Fruit fly (Drosophila melanogaster) whole organism, embryonic: Measurements from ENCODE around the gene CG4101.

ENCODE experiments used
- Antp ChIP-seq: fragments of 200-800 bp; sonication (Bioruptor generic); optimal IDR thresholded peaks from 3 replicates; lab custom pipeline; 2016; ENCODE audit warnings: missing biosample characterization, missing genetic modification characterization
- BEAF-32 ChIP-seq: fragments of 200-800 bp; sonication (Bioruptor generic); optimal IDR thresholded peaks from 3 replicates; lab custom pipeline; 2017; ENCODE audit warnings: missing biosample characterization, missing genetic modification characterization, mild to moderate bottlenecking, moderate library complexity, missing genetic modification reagents
- Bgb ChIP-seq: fragments of 200-800 bp; sonication (Bioruptor generic); IDR thresholded peaks from 2 replicates; pipeline ENCODE4 v1.3.6; 2022; ENCODE audit warnings: missing biosample characterization, missing genetic modification characterization; ENCODE audit not compliant: partially characterized antibody
- Blimp-1 ChIP-seq: fragments of 200-800 bp; sonication (Bioruptor generic); optimal IDR thresholded peaks from 3 replicates; lab custom pipeline; 2018; ENCODE audit warnings: missing biosample characterization, missing genetic modification characterization, mild to moderate bottlenecking, moderate library complexity, missing genetic modification reagents
- CG10431 ChIP-seq: fragments of 200-800 bp; sonication (Bioruptor generic); optimal IDR thresholded peaks from 3 replicates; lab custom pipeline; 2018; ENCODE audit warnings: missing biosample characterization, mild to moderate bottlenecking, missing genetic modification characterization
- CG12155 ChIP-seq: fragments of 200-800 bp; sonication (Bioruptor generic); optimal IDR thresholded peaks from 3 replicates; lab custom pipeline; 2016; ENCODE audit warnings: missing biosample characterization, missing genetic modification characterization
- CG13296 ChIP-seq: fragments of 200-800 bp; sonication (Bioruptor generic); optimal IDR thresholded peaks from 3 replicates; lab custom pipeline; 2018; ENCODE audit warnings: missing biosample characterization, mild to moderate bottlenecking, missing genetic modification characterization
- CG13424 ChIP-seq: fragments of 200-800 bp; sonication (Bioruptor generic); optimal IDR thresholded peaks from 2 replicates; lab custom pipeline; 2019; ENCODE audit warnings: missing biosample characterization, mild to moderate bottlenecking, missing genetic modification characterization, moderate library complexity
- CG13894 ChIP-seq: fragments of 200-800 bp; sonication (Bioruptor generic); optimal IDR thresholded peaks from 3 replicates; lab custom pipeline; 2018; ENCODE audit warnings: missing biosample characterization, mild to moderate bottlenecking, missing genetic modification characterization, moderate library complexity
- CG14710 ChIP-seq: fragments of 200-800 bp; sonication (Bioruptor generic); optimal IDR thresholded peaks from 3 replicates; lab custom pipeline; 2019; ENCODE audit warnings: missing biosample characterization, mild to moderate bottlenecking, missing genetic modification characterization, moderate library complexity
- CG1603 ChIP-seq: fragments of 200-800 bp; sonication (Bioruptor generic); optimal IDR thresholded peaks from 2 replicates; lab custom pipeline; 2019; ENCODE audit warnings: missing biosample characterization, mild to moderate bottlenecking, missing genetic modification characterization, moderate library complexity
- CG16813 ChIP-seq: fragments of 200-800 bp; sonication (Bioruptor generic); IDR thresholded peaks from 3 replicates; pipeline ENCODE4 v1.3.6; 2022; ENCODE audit warnings: missing biosample characterization, missing genetic modification characterization; ENCODE audit not compliant: partially characterized antibody
- CG17359 ChIP-seq: fragments of 200-800 bp; sonication (Bioruptor generic); optimal IDR thresholded peaks from 3 replicates; lab custom pipeline; 2018; ENCODE audit warnings: missing biosample characterization, mild to moderate bottlenecking, missing genetic modification characterization, moderate library complexity
- CG17829 ChIP-seq: fragments of 200-800 bp; optimal IDR thresholded peaks from 2 replicates; lab custom pipeline; 2019; ENCODE audit warnings: missing biosample characterization, mild to moderate bottlenecking, missing genetic modification characterization, moderate library complexity
- CG17912 ChIP-seq: fragments of 200-800 bp; sonication (Bioruptor generic); optimal IDR thresholded peaks from 2 replicates; lab custom pipeline; 2018; ENCODE audit warnings: missing biosample characterization, mild to moderate bottlenecking, missing genetic modification characterization
- CG18599 ChIP-seq: fragments of 200-800 bp; sonication (Bioruptor generic); optimal IDR thresholded peaks from 3 replicates; lab custom pipeline; 2017; ENCODE audit warnings: missing biosample characterization, missing genetic modification characterization, mild to moderate bottlenecking, moderate library complexity, missing genetic modification reagents
- CG18764 ChIP-seq: fragments of 200-800 bp; sonication (Bioruptor generic); optimal IDR thresholded peaks from 3 replicates; lab custom pipeline; 2016; ENCODE audit warnings: missing biosample characterization, missing genetic modification characterization
- CG2129 ChIP-seq: fragments of 200-800 bp; sonication (Bioruptor generic); IDR thresholded peaks from 2 replicates; pipeline ENCODE4 v1.3.6; 2022; ENCODE audit warnings: missing biosample characterization, missing genetic modification characterization; ENCODE audit not compliant: partially characterized antibody
- CG31441 ChIP-seq: fragments of 200-800 bp; sonication (Bioruptor generic); IDR thresholded peaks from 2 replicates; pipeline ENCODE4 v1.3.6; 2022; ENCODE audit warnings: missing biosample characterization, missing genetic modification characterization
- CG32772 ChIP-seq: fragments of 200-800 bp; sonication (Bioruptor generic); IDR thresholded peaks from 2 replicates; pipeline ENCODE4 v1.3.6; 2022; ENCODE audit warnings: missing biosample characterization, missing genetic modification characterization
- CG34224 ChIP-seq: fragments of 200-800 bp; sonication (Bioruptor generic); IDR thresholded peaks from 3 replicates; pipeline ENCODE4 v1.3.6; 2022; ENCODE audit warnings: missing biosample characterization, missing genetic modification characterization; ENCODE audit not compliant: partially characterized antibody
- CG3995 ChIP-seq: fragments of 200-800 bp; sonication (Bioruptor generic); optimal IDR thresholded peaks from 3 replicates; lab custom pipeline; 2016; ENCODE audit warnings: missing biosample characterization, missing genetic modification characterization
- CG7839 ChIP-seq: fragments of 200-800 bp; sonication (Bioruptor generic); optimal IDR thresholded peaks from 3 replicates; lab custom pipeline; 2018; ENCODE audit warnings: missing biosample characterization, mild to moderate bottlenecking, missing genetic modification characterization, moderate library complexity
- Fer3 ChIP-seq: fragments of 200-800 bp; sonication (Bioruptor generic); optimal IDR thresholded peaks from 2 replicates; lab custom pipeline; 2018; ENCODE audit warnings: missing biosample characterization, mild to moderate bottlenecking, missing genetic modification characterization, moderate library complexity
- Med ChIP-seq: fragments of 200-800 bp; sonication (Bioruptor generic); peaks from one replicate; lab custom pipeline; 2016; ENCODE audit warnings: missing biosample characterization, missing genetic modification characterization, mild to moderate bottlenecking, inconsistent platforms, moderate library complexity
- Meics ChIP-seq: fragments of 200-800 bp; sonication (Bioruptor generic); optimal IDR thresholded peaks from 2 replicates; lab custom pipeline; 2017; ENCODE audit warnings: missing biosample characterization, mild to moderate bottlenecking, missing genetic modification characterization
- Myb ChIP-seq: fragments of 200-800 bp; sonication (Bioruptor generic); optimal IDR thresholded peaks from 2 replicates; lab custom pipeline; 2016; ENCODE audit warnings: missing biosample characterization, missing genetic modification characterization
- NC2α ChIP-seq: fragments of 200-800 bp; sonication (Bioruptor generic); optimal IDR thresholded peaks from 2 replicates; lab custom pipeline; 2016; ENCODE audit warnings: missing biosample characterization, missing genetic modification characterization
- Optix ChIP-seq: fragments of 200-800 bp; sonication (Bioruptor generic); IDR thresholded peaks from 3 replicates; pipeline ENCODE4 v1.3.6; 2022; ENCODE audit warnings: missing biosample characterization, missing genetic modification characterization
- PHDP ChIP-seq: fragments of 200-800 bp; sonication (Bioruptor generic); optimal IDR thresholded peaks from 3 replicates; lab custom pipeline; 2018; ENCODE audit warnings: missing biosample characterization, mild to moderate bottlenecking, missing genetic modification characterization, moderate library complexity
- Sry-δ ChIP-seq: fragments of 200-800 bp; sonication (Bioruptor generic); optimal IDR thresholded peaks from 2 replicates; lab custom pipeline; 2016; ENCODE audit warnings: missing biosample characterization, missing genetic modification characterization
- YL-1 ChIP-seq: fragments of 200-800 bp; sonication (Bioruptor generic); optimal IDR thresholded peaks from 3 replicates; lab custom pipeline; 2017; ENCODE audit warnings: missing biosample characterization, mild to moderate bottlenecking, missing genetic modification characterization
- al ChIP-seq: fragments of 200-800 bp; sonication (Bioruptor generic); IDR thresholded peaks from 2 replicates; pipeline ENCODE4 v1.3.6; 2022; ENCODE audit warnings: missing biosample characterization, missing genetic modification characterization
- ase ChIP-seq: fragments of 200-800 bp; sonication (Bioruptor generic); IDR thresholded peaks from 3 replicates; pipeline ENCODE4 v1.3.6; 2022; ENCODE audit warnings: missing biosample characterization, missing genetic modification characterization
- az2 ChIP-seq: fragments of 200-800 bp; sonication (Bioruptor generic); optimal IDR thresholded peaks from 3 replicates; lab custom pipeline; 2016; ENCODE audit warnings: missing biosample characterization, missing genetic modification characterization
- chn ChIP-seq: fragments of 200-800 bp; sonication (Bioruptor generic); optimal IDR thresholded peaks from 2 replicates; lab custom pipeline; 2016; ENCODE audit warnings: missing biosample characterization, missing genetic modification characterization
- ci ChIP-seq: fragments of 200-800 bp; sonication (Bioruptor generic); IDR thresholded peaks from 3 replicates; pipeline ENCODE4 v1.3.6; 2022; ENCODE audit warnings: missing biosample characterization, missing genetic modification characterization
- dati ChIP-seq: fragments of 200-800 bp; sonication (Bioruptor generic); IDR thresholded peaks from 2 replicates; pipeline ENCODE4 v1.3.6; 2022; ENCODE audit warnings: missing biosample characterization, missing genetic modification characterization
- dimm ChIP-seq: fragments of 200-800 bp; sonication (Bioruptor generic); IDR thresholded peaks from 2 replicates; pipeline ENCODE4 v1.3.6; 2022; ENCODE audit warnings: missing biosample characterization, missing genetic modification characterization
- dmrt11E ChIP-seq: fragments of 200-800 bp; sonication (Bioruptor generic); optimal IDR thresholded peaks from 3 replicates; lab custom pipeline; 2018; ENCODE audit warnings: missing biosample characterization, mild to moderate bottlenecking, missing genetic modification characterization, moderate library complexity
- ems ChIP-seq: fragments of 200-800 bp; sonication (Bioruptor generic); optimal IDR thresholded peaks from 3 replicates; lab custom pipeline; 2016; ENCODE audit warnings: missing biosample characterization, missing genetic modification characterization
- gro ChIP-seq: fragments of 200-800 bp; sonication (Bioruptor generic); optimal IDR thresholded peaks from 2 replicates; lab custom pipeline; 2016; ENCODE audit warnings: missing biosample characterization, missing genetic modification characterization
- hth ChIP-seq: fragments of >200 bp; optimal IDR thresholded peaks from 2 replicates; lab custom pipeline; 2017; ENCODE audit warnings: inconsistent platforms
- lilli ChIP-seq: fragments of 200-800 bp; sonication (Bioruptor generic); optimal IDR thresholded peaks from 3 replicates; lab custom pipeline; 2016; ENCODE audit warnings: missing biosample characterization, missing genetic modification characterization
- schlank ChIP-seq: fragments of 200-800 bp; sonication (Bioruptor generic); optimal IDR thresholded peaks from 2 replicates; lab custom pipeline; 2018; ENCODE audit warnings: missing biosample characterization, mild to moderate bottlenecking, missing genetic modification characterization
- scrt ChIP-seq: fragments of 200-800 bp; sonication (Bioruptor generic); optimal IDR thresholded peaks from 2 replicates; lab custom pipeline; 2018; ENCODE audit warnings: missing biosample characterization, mild to moderate bottlenecking, missing genetic modification characterization, moderate library complexity
- sd ChIP-seq: fragments of 200-800 bp; sonication (Bioruptor generic); optimal IDR thresholded peaks from 3 replicates; lab custom pipeline; 2018; ENCODE audit warnings: missing biosample characterization, mild to moderate bottlenecking, missing genetic modification characterization, moderate library complexity
- sens ChIP-seq: fragments of 200-800 bp; sonication (Bioruptor generic); peaks from one replicate; lab custom pipeline; 2016; ENCODE audit warnings: missing biosample characterization, missing genetic modification characterization
- sqz ChIP-seq: fragments of 200-800 bp; sonication (Bioruptor generic); optimal IDR thresholded peaks from 3 replicates; lab custom pipeline; 2018; ENCODE audit warnings: missing biosample characterization, mild to moderate bottlenecking, missing genetic modification characterization
- sr ChIP-seq: fragments of 200-800 bp; sonication (Bioruptor generic); IDR thresholded peaks from 3 replicates; pipeline ENCODE4 v1.3.6; 2022; ENCODE audit warnings: missing biosample characterization, missing genetic modification characterization

Gene CG4101

DNA sequence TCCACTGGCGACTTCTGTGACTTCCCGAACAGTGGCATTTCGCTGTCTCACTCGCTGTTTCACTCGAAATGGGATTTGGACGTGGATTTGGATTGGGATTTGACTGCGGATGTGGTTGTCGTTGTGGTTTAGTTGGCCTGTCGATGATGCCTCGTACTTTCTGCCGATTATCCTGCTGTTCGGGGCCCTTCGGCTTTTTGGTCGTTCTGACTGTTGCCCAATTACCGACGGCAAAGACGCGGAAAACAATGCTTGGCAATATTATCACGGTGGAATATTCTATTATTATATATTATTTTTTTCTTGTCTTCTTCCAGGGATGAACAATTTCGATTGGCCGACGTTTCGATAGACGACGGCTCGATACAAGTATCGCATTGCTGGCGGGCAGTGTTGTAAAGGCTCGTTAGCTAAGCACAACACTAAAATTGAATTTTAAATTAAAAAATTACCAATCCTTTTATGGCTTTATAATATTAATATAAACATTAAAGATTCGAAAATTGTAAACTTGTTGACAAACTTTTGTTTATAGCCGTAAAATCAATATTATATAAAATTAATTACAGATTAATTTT, 2.9 kb downstream of the CG4101 start, which contains the start of gene Mo25 (continued):
- TF ChIP-seq CG32772 (GFP tag; lab: Robert Waterston, UW): peak; percentile 70
- peak; percentile 44 for TF ChIP-seq CG13296 (GFP tag; lab: Kevin White, UChicago)
- peak; percentile 13 for TF ChIP-seq CG3995 (GFP tag; lab: Kevin White, UChicago)
- TF ChIP-seq CG13424 (tag; lab: Kevin White, UChicago): peak; percentile 29
- peak; percentile 35 for TF ChIP-seq PHDP
- TF ChIP-seq Bgb: peak; percentile 83
- no peak for TF ChIP-seq sd (tag; lab: Kevin White, UChicago)
- peak; percentile 20 for TF ChIP-seq CG18764 (GFP tag; lab: Kevin White, UChicago)
- no peak for TF ChIP-seq Antp (GFP tag; lab: Kevin White, UChicago)
- TF ChIP-seq sqz: peak; percentile 82
- TF ChIP-seq dati (GFP tag; lab: Robert Waterston, UW): no peak
- peak; percentile 2 for TF ChIP-seq sens (GFP tag; lab: Kevin White, UChicago)
- peak; percentile 14 for TF ChIP-seq scrt (GFP tag; lab: Kevin White, UChicago)
- TF ChIP-seq CG17912 (GFP tag; lab: Kevin White, UChicago): peak; percentile 36
- peak; percentile 14 for TF ChIP-seq dmrt11E
- no peak for TF ChIP-seq hth
- TF ChIP-seq NC2α (GFP tag; lab: Kevin White, UChicago): no peak
- no peak for TF ChIP-seq ase (GFP tag; lab: Robert Waterston, UW)
- TF ChIP-seq CG12155 (GFP tag; lab: Kevin White, UChicago): peak; percentile 46
- TF ChIP-seq ems (GFP tag; lab: Kevin White, UChicago): peak; percentile 47
- peak; percentile 54; the same call in 2 of the 3 replicates for TF ChIP-seq ci (GFP tag; lab: Robert Waterston, UW)
- peak; percentile 29 for TF ChIP-seq CG17359 (tag; lab: Kevin White, UChicago)
- TF ChIP-seq CG31441 (GFP tag; lab: Robert Waterston, UW): peak; percentile 36; the same call in 1 of the 2 replicates
- peak; percentile 69 for TF ChIP-seq CG16813 (GFP tag; lab: Robert Waterston, UW)
- peak; percentile 58 for TF ChIP-seq Fer3 (tag; lab: Kevin White, UChicago)
- TF ChIP-seq CG1603: peak; percentile 49
- TF ChIP-seq dimm (GFP tag; lab: Robert Waterston, UW): no peak
- peak; percentile 79 for TF ChIP-seq BEAF-32 (GFP tag; lab: Kevin White, UChicago)
- TF ChIP-seq Meics (GFP tag; lab: Kevin White, UChicago): peak; percentile 34
- 0 out of 2 replicates have a peak, but pooled peaks have one; percentile 45 for TF ChIP-seq CG2129 (GFP tag; lab: Robert Waterston, UW)
- peak; percentile 20 for TF ChIP-seq chn (GFP tag; lab: Kevin White, UChicago)
- TF ChIP-seq Optix (GFP tag; lab: Robert Waterston, UW): no peak
- no peak for TF ChIP-seq gro (GFP tag; lab: Kevin White, UChicago)
- TF ChIP-seq Myb (GFP tag; lab: Kevin White, UChicago): peak; percentile 46
- TF ChIP-seq sr (GFP tag; lab: Robert Waterston, UW): no peak
- peak; percentile 52 for TF ChIP-seq az2 (GFP tag; lab: Kevin White, UChicago)
- TF ChIP-seq CG34224 (GFP tag; lab: Robert Waterston, UW): peak; percentile 83
- TF ChIP-seq schlank (tag; lab: Kevin White, UChicago): no peak
- peak; percentile 92 for TF ChIP-seq Med
- peak; percentile 15 for TF ChIP-seq Blimp-1 (GFP tag; lab: Kevin White, UChicago)
- TF ChIP-seq CG7839 (tag; lab: Kevin White, UChicago): peak; percentile 51
- TF ChIP-seq lilli (GFP tag; lab: Kevin White, UChicago): peak; percentile 69
- TF ChIP-seq CG10431 (GFP tag; lab: Kevin White, UChicago): peak; percentile 26
- TF ChIP-seq CG18599 (GFP tag; lab: Kevin White, UChicago): peak; percentile 11
- peak; percentile 71 for TF ChIP-seq CG14710 (tag; lab: Kevin White, UChicago)
- peak; percentile 59 for TF ChIP-seq Sry-δ
- peak; percentile 89 for TF ChIP-seq YL-1 (GFP tag; lab: Kevin White, UChicago)
- TF ChIP-seq al (GFP tag; lab: Robert Waterston, UW): no peak
- TF ChIP-seq CG13894 (tag; lab: Kevin White, UChicago): peak; percentile 40
- TF ChIP-seq CG17829: peak; percentile 56
